Fruit fly (Drosophila melanogaster) whole organism, wandering third instar larva: ENCODE measurements around the gene Spase12.

ENCODE experiments used
- GATAd ChIP-seq: sonication (Bioruptor generic); optimal IDR thresholded peaks from 2 replicates; lab custom pipeline; 2016; ENCODE audit warnings: missing biosample characterization, missing genetic modification characterization
- Hr78 ChIP-seq: fragments of >200 bp; optimal IDR thresholded peaks from 2 replicates; lab custom pipeline; 2017; ENCODE audit warnings: missing biosample characterization, missing genetic modification characterization
- dmrt93B ChIP-seq: fragments of 200-800 bp; sonication (Bioruptor generic); optimal IDR thresholded peaks from 2 replicates; lab custom pipeline; 2018; ENCODE audit warnings: missing biosample characterization, mild to moderate bottlenecking, missing genetic modification characterization
- foxo ChIP-seq, 2 experiments: fragments of 200-800 bp; sonication (Bioruptor generic); optimal IDR thresholded peaks; 2 replicates in 1 of 2; 3 replicates in 1 of 2; lab custom pipeline; 2016 to 2017; ENCODE audit warnings: missing biosample characterization in 2 of 2, missing genetic modification characterization in 2 of 2
- h ChIP-seq: fragments of 200-800 bp; sonication (Bioruptor generic); optimal IDR thresholded peaks from 3 replicates; lab custom pipeline; 2016; ENCODE audit warnings: missing biosample characterization, mild to moderate bottlenecking, missing genetic modification characterization
- lola ChIP-seq: fragments of >200 bp; optimal IDR thresholded peaks from 2 replicates; lab custom pipeline; 2017; ENCODE audit warnings: missing biosample characterization, missing genetic modification characterization
- psq ChIP-seq: fragments of 200-800 bp; sonication (Bioruptor generic); optimal IDR thresholded peaks from 3 replicates; lab custom pipeline; 2017; ENCODE audit warnings: missing biosample characterization, mild to moderate bottlenecking, missing genetic modification characterization, moderate library complexity
- rgr ChIP-seq: fragments of 200-800 bp; sonication (Bioruptor generic); optimal IDR thresholded peaks from 3 replicates; lab custom pipeline; 2016; ENCODE audit warnings: missing biosample characterization, mild to moderate bottlenecking, missing genetic modification characterization

DNA sequence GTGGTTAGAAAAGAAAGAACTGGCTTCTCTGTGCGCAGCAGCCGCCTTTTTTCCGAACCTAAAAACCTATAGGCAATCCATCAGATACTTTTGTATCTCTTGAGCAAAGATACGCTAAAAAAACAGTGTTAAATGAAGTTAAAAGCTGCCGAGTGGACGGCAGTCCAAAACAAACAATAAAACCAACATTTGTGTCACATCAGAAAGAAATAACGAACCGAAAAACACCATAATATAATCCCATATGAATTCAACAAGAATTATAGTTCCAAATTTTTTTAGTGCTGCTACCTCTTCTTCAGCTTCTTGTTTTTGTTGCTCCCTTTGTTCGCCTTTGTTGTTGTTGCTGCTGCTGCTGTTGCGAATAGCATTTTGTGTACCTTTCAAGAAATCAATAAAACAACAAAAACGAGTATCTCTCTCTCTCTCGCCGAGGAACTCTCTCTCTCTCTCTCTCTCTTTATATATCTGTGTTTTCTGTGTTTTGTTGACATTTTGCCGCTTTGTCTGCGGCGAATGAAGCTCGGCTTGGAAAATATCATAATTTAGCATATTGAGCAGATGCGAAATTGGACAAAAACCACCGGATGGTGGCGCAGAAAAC, 33.1 kb downstream of the Spase12 start:
- TF ChIP-seq rgr (no peak), Hr78 (GFP tag; lab: Kevin White, UChicago) (no peak), lola (GFP tag; lab: Kevin White, UChicago) (no peak), GATAd (GFP tag; lab: Kevin White, UChicago) (no peak), foxo (GFP tag; optimal IDR thresholded peaks at IDR 0.05; lab: Kevin White, UChicago) (no peak), dmrt93B (no peak), psq (no peak), h (GFP tag; lab: Kevin White, UChicago) (no peak)
